Fruit fly (Drosophila melanogaster): ENCODE data around the gene noc.

noc gene

dm6 chr2L:14490097-14491070 is at the start of gene noc (continued):
- TF ChIP-seq BtbVII (GFP tag; optimal IDR thresholded peaks at IDR 0.05) (peak; percentile 41), E2f2 (GFP tag; IDR thresholded peaks at IDR 0.05) (peak; percentile 14; the same call in 1 of the 2 replicates), CG5245 (GFP tag; optimal IDR thresholded peaks at IDR 0.05) (no peak), HLH4C (GFP tag; IDR thresholded peaks at IDR 0.05; ENCODE audit: partially characterized antibody) (peak; percentile 59; the same call in 2 of the 3 replicates), Lhr (GFP tag; optimal IDR thresholded peaks at IDR 0.05) (no peak), CG3995 (GFP tag; optimal IDR thresholded peaks at IDR 0.05) (no peak), sens (GFP tag) (peak; percentile 90), Hey (tag; optimal IDR thresholded peaks at IDR 0.05) (peak; percentile 2), nau (GFP tag; optimal IDR thresholded peaks at IDR 0.05) (peak; percentile 41), CG8478 (optimal IDR thresholded peaks at IDR 0.05) (peak; percentile 90), CG4360 (GFP tag; IDR thresholded peaks at IDR 0.05) (peak; percentile 98), vnd (GFP tag; IDR thresholded peaks at IDR 0.05; ENCODE audit: partially characterized antibody) (no peak), CG14014 (GFP tag; IDR thresholded peaks at IDR 0.05) (peak; percentile 39; the same call in 1 of the 2 replicates), cwo (GFP tag; optimal IDR thresholded peaks at IDR 0.05) (peak; percentile 26), Stat92E (GFP tag; optimal IDR thresholded peaks at IDR 0.05) (peak in 1 of 3 experiments; percentile 5), phol (tag; optimal IDR thresholded peaks at IDR 0.05) (peak; percentile 94), CG4404 (GFP tag; IDR thresholded peaks at IDR 0.05) (no peak), Drgx (GFP tag; IDR thresholded peaks at IDR 0.05) (no peak), oc (tag; optimal IDR thresholded peaks at IDR 0.05) (peak; percentile 10), kni (GFP tag; optimal IDR thresholded peaks at IDR 0.05) (peak; percentile 95), row (GFP tag; IDR thresholded peaks at IDR 0.05) (no peak; the same call in 2 of the 3 replicates), CG1832 (GFP tag; optimal IDR thresholded peaks at IDR 0.05) (peak; percentile 98), corto (GFP tag; optimal IDR thresholded peaks at IDR 0.05) (peak; percentile 21), CG6175 (GFP tag; IDR thresholded peaks at IDR 0.05) (peak; percentile 71; the same call in 1 of the 3 replicates), ash1 (GFP tag; optimal IDR thresholded peaks at IDR 0.05) (peak; percentile 86), CG7745 (tag; optimal IDR thresholded peaks at IDR 0.05) (peak; percentile 60), Med (GFP tag) (peak; percentile 87), chif (GFP tag; optimal IDR thresholded peaks at IDR 0.05) (peak in 1 of 2 experiments; percentile 35), trem (tag; optimal IDR thresholded peaks at IDR 0.05) (peak; percentile 31), fd64A (GFP tag; optimal IDR thresholded peaks at IDR 0.05) (peak; percentile 36), Abd-B (GFP tag; optimal IDR thresholded peaks at IDR 0.05) (peak; percentile 57), CG15514 (GFP tag; optimal IDR thresholded peaks at IDR 0.05) (peak; percentile 38), CG10431 (GFP tag; optimal IDR thresholded peaks at IDR 0.05) (peak; percentile 44), CG8359 (GFP tag; optimal IDR thresholded peaks at IDR 0.05; ENCODE audit: borderline replicate concordance) (peak; percentile 34), inv (GFP tag; IDR thresholded peaks at IDR 0.05; ENCODE audit: partially characterized antibody) (peak; percentile 26; the same call in 1 of the 2 replicates), ind (GFP tag; optimal IDR thresholded peaks at IDR 0.05) (no peak), CG2120 (GFP tag; optimal IDR thresholded peaks at IDR 0.05) (no peak), CG4707 (GFP tag; optimal IDR thresholded peaks at IDR 0.05) (peak; percentile 34), B-H2 (GFP tag; optimal IDR thresholded peaks at IDR 0.05) (peak; percentile 25), CG15011 (GFP tag; optimal IDR thresholded peaks at IDR 0.05) (no peak), CG8388 (GFP tag; optimal IDR thresholded peaks at IDR 0.05) (peak; percentile 30), zf30C (GFP tag; optimal IDR thresholded peaks at IDR 0.05) (peak; percentile 24), Atf3 (GFP tag; optimal IDR thresholded peaks at IDR 0.05) (no peak), CG6254 (GFP tag; optimal IDR thresholded peaks at IDR 0.05) (no peak), CG15696 (tag; optimal IDR thresholded peaks at IDR 0.05) (no peak), da (GFP tag; optimal IDR thresholded peaks at IDR 0.05) (peak; percentile 10), pum (GFP tag; optimal IDR thresholded peaks at IDR 0.05) (no peak)

Data from whole organism, embryonic.